Fruit fly (Drosophila melanogaster) whole organism, adult: ENCODE measurements around the gene CG8924.

Experiments used
- CG11617 ChIP-seq: fragments of 200-800 bp; sonication (Bioruptor generic); optimal IDR thresholded peaks from 2 replicates; lab custom pipeline; 2017; ENCODE audit warnings: mild to moderate bottlenecking, missing biosample characterization, missing genetic modification reagents, missing genetic modification characterization
- CG12768 ChIP-seq: fragments of 200-800 bp; sonication (Bioruptor generic); optimal IDR thresholded peaks from 2 replicates; lab custom pipeline; 2017; ENCODE audit warnings: missing biosample characterization, missing genetic modification characterization, mild to moderate bottlenecking, moderate library complexity, missing genetic modification reagents
- CG14711 ChIP-seq: fragments of 200-800 bp; sonication (Bioruptor generic); optimal IDR thresholded peaks from 2 replicates; lab custom pipeline; 2018; ENCODE audit warnings: missing biosample characterization, mild to moderate bottlenecking, missing genetic modification characterization, moderate library complexity
- CG1620 ChIP-seq: fragments of 200-800 bp; sonication (Bioruptor generic); optimal IDR thresholded peaks from 2 replicates; lab custom pipeline; 2016; ENCODE audit warnings: missing biosample characterization, missing genetic modification characterization
- CG33017 ChIP-seq: fragments of 200-800 bp; sonication (Bioruptor generic); optimal IDR thresholded peaks from 2 replicates; lab custom pipeline; 2018; ENCODE audit warnings: missing biosample characterization, mild to moderate bottlenecking, missing genetic modification characterization, moderate library complexity
- CG5204 ChIP-seq: fragments of 200-800 bp; sonication (Bioruptor generic); optimal IDR thresholded peaks from 2 replicates; lab custom pipeline; 2016; ENCODE audit warnings: missing biosample characterization, missing genetic modification characterization
- CG7045 ChIP-seq: fragments of 200-800 bp; sonication (Bioruptor generic); optimal IDR thresholded peaks from 2 replicates; lab custom pipeline; 2017; ENCODE audit warnings: missing biosample characterization, mild to moderate bottlenecking, missing genetic modification characterization
- CG7101 ChIP-seq: fragments of 200-800 bp; sonication (Bioruptor generic); optimal IDR thresholded peaks from 2 replicates; lab custom pipeline; 2018; ENCODE audit warnings: missing biosample characterization, mild to moderate bottlenecking, missing genetic modification characterization, moderate library complexity
- Clk ChIP-seq: fragments of 200-800 bp; sonication (Bioruptor generic); optimal IDR thresholded peaks from 2 replicates; lab custom pipeline; 2017; ENCODE audit warnings: missing biosample characterization, missing genetic modification characterization
- Crg-1 ChIP-seq: fragments of 200-800 bp; sonication (Bioruptor generic); optimal IDR thresholded peaks from 2 replicates; lab custom pipeline; 2016; ENCODE audit warnings: missing biosample characterization, missing genetic modification characterization
- Hr96 ChIP-seq: fragments of 200-800 bp; sonication (Bioruptor generic); optimal IDR thresholded peaks from 2 replicates; lab custom pipeline; 2016; ENCODE audit warnings: missing biosample characterization, missing genetic modification characterization
- Mnt ChIP-seq: fragments of 200-800 bp; sonication (Bioruptor generic); optimal IDR thresholded peaks from 2 replicates; lab custom pipeline; 2016; ENCODE audit warnings: missing biosample characterization, mild to moderate bottlenecking, missing genetic modification characterization
- bab1 ChIP-seq: fragments of 200-800 bp; sonication (Bioruptor generic); optimal IDR thresholded peaks from 3 replicates; lab custom pipeline; 2019; ENCODE audit warnings: missing biosample characterization, mild to moderate bottlenecking, missing genetic modification characterization, moderate library complexity
- cic ChIP-seq: fragments of 200-800 bp; sonication (Bioruptor generic); optimal IDR thresholded peaks from 2 replicates; lab custom pipeline; 2017; ENCODE audit warnings: missing biosample characterization, mild to moderate bottlenecking, missing genetic modification characterization, moderate library complexity
- cnc ChIP-seq, 2 experiments: fragments of >200 bp; optimal IDR thresholded peaks; 2 replicates each; lab custom pipeline; 2017
- kay ChIP-seq: fragments of 200-800 bp; sonication (Bioruptor generic); peaks from one replicate; lab custom pipeline; 2016; ENCODE audit warnings: missing biosample characterization, missing genetic modification characterization, borderline replicate concordance
- ovo ChIP-seq: fragments of 200-800 bp; sonication (Bioruptor generic); optimal IDR thresholded peaks from 2 replicates; lab custom pipeline; 2016; ENCODE audit warnings: missing biosample characterization, missing genetic modification characterization
- pad ChIP-seq: fragments of 200-800 bp; sonication (Bioruptor generic); optimal IDR thresholded peaks from 3 replicates; lab custom pipeline; 2017; ENCODE audit warnings: missing biosample characterization, missing genetic modification characterization, mild to moderate bottlenecking, moderate library complexity, missing genetic modification reagents
- tj ChIP-seq: fragments of 200-800 bp; sonication (Bioruptor generic); optimal IDR thresholded peaks from 3 replicates; lab custom pipeline; 2017; ENCODE audit warnings: missing biosample characterization, mild to moderate bottlenecking, missing genetic modification characterization, moderate library complexity
- toe ChIP-seq: fragments of 200-800 bp; sonication (Bioruptor generic); optimal IDR thresholded peaks from 2 replicates; lab custom pipeline; 2016; ENCODE audit warnings: missing biosample characterization, missing genetic modification characterization

The CG8924 gene

DNA sequence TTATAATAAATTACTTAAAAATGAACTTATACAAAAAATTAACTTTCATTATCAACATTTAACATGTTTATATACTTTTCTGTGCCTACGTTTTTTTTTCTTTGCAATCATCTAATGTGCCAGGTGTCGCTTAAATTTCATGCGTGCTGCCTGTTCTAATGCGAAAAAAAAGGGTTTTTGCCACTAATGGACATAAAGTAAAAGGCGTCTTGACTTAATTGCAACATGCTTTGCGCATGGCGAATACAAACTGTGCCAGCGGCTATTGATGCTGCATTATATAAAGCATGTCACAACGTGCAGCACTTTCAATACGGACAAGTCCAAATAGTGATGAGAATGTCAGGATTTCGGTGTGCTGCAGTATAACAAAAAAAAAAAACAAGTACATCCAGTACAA is 19.2 kb upstream of the CG8924 start, which contains the start of gene CG8916:
CG8916 (plus strand) TSS at position 301 of the 400 bp plus-strand sequence.
- TF ChIP-seq cic, result no peak
- TF ChIP-seq CG1620 (GFP tag; lab: Kevin White, UChicago), result no peak
- TF ChIP-seq cnc (optimal IDR thresholded peaks at IDR 0.05; lab: Kevin White, UChicago), result no peak
- TF ChIP-seq tj, result no peak
- TF ChIP-seq CG7101 (tag; lab: Kevin White, UChicago), result no peak
- TF ChIP-seq CG11617 (GFP tag; lab: Kevin White, UChicago), result no peak
- no peak for TF ChIP-seq CG5204
- no peak for TF ChIP-seq pad
- no peak for TF ChIP-seq bab1 (GFP tag; lab: Kevin White, UChicago)

DNA sequence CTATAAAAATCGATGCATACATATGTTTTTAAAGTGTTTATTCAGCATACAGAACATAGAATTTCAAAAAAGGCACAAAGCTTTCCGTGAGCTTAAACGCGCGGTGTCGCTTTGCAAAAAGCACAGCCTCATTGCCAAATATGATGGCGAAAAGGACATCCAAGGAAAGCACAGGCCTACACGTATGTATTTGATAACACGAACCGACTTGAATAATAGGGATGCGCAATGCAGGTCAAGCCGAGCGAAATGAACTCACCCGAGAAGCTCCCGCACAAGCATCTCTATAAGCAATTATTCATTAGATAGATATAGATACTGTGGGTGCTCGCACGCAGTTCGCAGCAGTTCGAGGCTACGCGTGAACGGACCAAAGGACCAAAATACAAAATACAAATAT is 16.1 kb upstream of the CG8924 start, which contains the start of gene Lcch3:
Lcch3 (plus strand) TSS at position 301 of the 400 bp plus-strand sequence.
- TF ChIP-seq toe (GFP tag; lab: Kevin White, UChicago), result no peak
- TF ChIP-seq cnc (optimal IDR thresholded peaks at IDR 0.05; lab: Kevin White, UChicago), result no peak
- TF ChIP-seq CG1620 (GFP tag; lab: Kevin White, UChicago), result no peak
- TF ChIP-seq Clk (GFP tag; lab: Kevin White, UChicago), result no peak
- TF ChIP-seq CG12768 (GFP tag; lab: Kevin White, UChicago), result no peak
- no peak for TF ChIP-seq CG33017
- no peak for TF ChIP-seq pad
- no peak for TF ChIP-seq kay (GFP tag; lab: Kevin White, UChicago)
- no peak for TF ChIP-seq Mnt
- no peak for TF ChIP-seq Hr96 (GFP tag; lab: Kevin White, UChicago)
- no peak for TF ChIP-seq tj
- no peak for TF ChIP-seq Crg-1

DNA sequence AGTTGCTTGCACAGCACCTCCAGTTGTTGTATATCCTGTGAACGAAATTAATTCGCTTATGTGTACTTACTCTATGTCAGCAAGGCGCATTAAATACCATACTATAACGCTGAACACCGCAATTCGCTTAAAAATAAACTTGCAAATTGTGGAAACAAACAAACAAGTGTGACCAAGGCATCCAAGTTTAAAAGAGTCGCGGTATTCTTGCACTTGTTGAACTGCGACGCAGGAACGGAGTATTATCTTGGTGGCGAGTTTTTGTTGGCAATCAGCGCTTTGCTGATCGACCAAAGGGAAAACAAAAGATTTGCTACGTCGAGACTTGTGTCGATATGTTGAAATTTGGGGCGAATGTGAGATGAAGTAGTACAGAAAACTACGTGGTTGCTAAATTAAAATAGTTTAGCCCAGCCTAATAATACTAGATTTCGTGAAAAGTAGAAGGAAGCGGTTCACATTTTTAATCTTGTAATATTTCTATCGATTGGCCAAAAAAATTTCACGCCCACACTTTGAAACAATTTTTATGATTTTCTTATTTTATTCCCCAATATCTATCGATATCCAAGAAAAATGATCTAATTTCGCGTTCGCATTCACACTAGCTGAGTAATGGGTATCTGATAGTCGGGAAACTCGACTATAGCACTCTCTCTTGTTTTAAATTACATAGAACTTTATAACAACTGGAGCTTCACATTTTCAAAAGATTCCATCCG is 7.2 kb upstream of the CG8924 start, which contains the start of gene Ranbp16:
Ranbp16 (minus strand) TSS at position 364 of the 722 bp plus-strand sequence.
- TF ChIP-seq CG7101 (tag; lab: Kevin White, UChicago) (no peak), kay (GFP tag; lab: Kevin White, UChicago) (peak; percentile 37)

DNA sequence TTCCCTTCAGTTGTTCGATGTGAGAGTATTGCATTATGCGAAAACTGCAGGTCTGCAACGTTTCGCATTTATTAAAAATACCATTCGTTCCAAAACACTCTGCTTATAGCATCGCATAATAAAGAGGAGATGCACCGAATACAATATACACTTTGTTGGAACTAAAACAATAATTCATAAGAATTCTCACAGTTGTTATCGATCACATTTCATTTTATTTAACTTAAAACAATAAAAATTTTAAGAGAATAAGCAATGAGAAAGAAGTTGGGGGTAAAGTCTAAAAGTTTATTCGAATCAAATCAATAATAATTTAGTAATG is 6.7 kb upstream of the CG8924 start:
- TF ChIP-seq CG11617 (GFP tag; lab: Kevin White, UChicago) (no peak), CG7101 (tag; lab: Kevin White, UChicago) (peak; percentile 7)

dm6 chrX:15940105-15940955 is 547 bp upstream of the CG8924 start, which contains the start of gene Stim:
Gene Stim (minus strand): TSS chrX:15940451.
- TF ChIP-seq kay (GFP tag; lab: Kevin White, UChicago), result peak; percentile 88
- no peak for TF ChIP-seq CG1620 (GFP tag; lab: Kevin White, UChicago)
- no peak for TF ChIP-seq cnc (optimal IDR thresholded peaks at IDR 0.05; lab: Kevin White, UChicago)
- TF ChIP-seq CG14711 (tag; lab: Kevin White, UChicago), result no peak
- no peak for TF ChIP-seq tj
- no peak for TF ChIP-seq Crg-1
- TF ChIP-seq CG7101 (tag; lab: Kevin White, UChicago), result no peak
- TF ChIP-seq bab1 (GFP tag; lab: Kevin White, UChicago), result peak; percentile 56
- TF ChIP-seq CG12768 (GFP tag; lab: Kevin White, UChicago), result no peak
- TF ChIP-seq cic, result no peak

dm6 chrX:15941527-15941926 is 650 bp downstream of the CG8924 start:
- no peak for TF ChIP-seq pad
- TF ChIP-seq CG14711 (tag; lab: Kevin White, UChicago), result no peak
- TF ChIP-seq bab1 (GFP tag; lab: Kevin White, UChicago), result no peak
- no peak for TF ChIP-seq ovo (GFP tag; lab: Kevin White, UChicago)
- no peak for TF ChIP-seq CG5204

DNA sequence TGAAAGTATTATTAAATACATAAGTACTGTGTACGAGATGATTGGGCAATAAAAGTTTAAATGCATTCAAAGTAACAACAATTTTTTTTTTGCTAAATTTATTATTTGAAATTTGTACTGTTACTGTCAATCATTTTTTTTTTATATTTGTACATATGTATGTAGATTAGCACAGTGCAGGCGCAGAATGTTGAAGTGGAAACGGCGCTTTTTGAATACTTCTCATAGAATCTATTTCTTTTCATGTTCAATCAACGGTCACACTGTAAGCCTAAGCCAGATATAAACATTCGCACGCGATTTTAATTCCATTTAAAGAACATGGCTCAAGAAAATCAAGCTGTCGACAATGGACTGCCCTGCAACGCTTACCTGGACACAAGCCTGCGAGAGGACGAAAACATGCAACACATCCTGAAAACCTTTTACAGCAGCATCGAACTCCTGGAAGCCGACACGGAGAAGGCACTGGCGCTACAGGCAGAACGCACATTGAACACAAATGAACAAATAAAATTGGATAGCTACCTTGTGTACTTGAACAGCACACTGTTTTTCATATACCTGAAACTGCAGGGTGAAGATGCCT is 4.0 kb downstream of the CG8924 start, which contains the start of gene Rrp47:
Rrp47 (plus strand) TSS at position 163 of the 589 bp plus-strand sequence.
- TF ChIP-seq bab1 (GFP tag; lab: Kevin White, UChicago) (peak; percentile 25), CG7045 (GFP tag; lab: Kevin White, UChicago) (no peak), cnc (optimal IDR thresholded peaks at IDR 0.05; lab: Kevin White, UChicago) (no peak), CG14711 (tag; lab: Kevin White, UChicago) (no peak), Hr96 (GFP tag; lab: Kevin White, UChicago) (no peak), pad (no peak), kay (GFP tag; lab: Kevin White, UChicago) (peak; percentile 26), CG5204 (no peak), Mnt (peak; percentile 16)
